Worm (Caenorhabditis elegans): ENCODE data around the gene T25F10.4.

Gene T25F10.4

DNA sequence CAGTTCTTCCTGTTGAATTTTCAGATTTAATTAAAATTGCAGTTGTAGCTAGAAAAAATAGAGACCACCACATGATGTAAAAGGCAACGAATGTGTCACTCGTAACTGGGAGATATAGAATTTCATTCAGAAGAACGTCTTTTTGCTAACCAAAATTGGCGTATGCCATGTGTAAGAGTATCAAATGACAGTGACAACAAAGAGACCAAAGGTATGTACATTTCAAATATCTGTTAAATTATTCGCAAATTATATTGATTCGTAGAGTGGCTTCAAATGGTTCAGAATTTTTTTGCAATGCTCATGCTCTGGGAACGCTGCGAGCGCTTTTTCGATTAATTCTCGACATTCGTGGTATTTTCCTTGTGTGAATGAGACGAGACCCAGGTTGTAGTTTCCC, at the start of gene T25F10.4:
TSS of gene T25F10.4 (minus strand) at position 101 of the 400 bp plus-strand sequence.
- TF ChIP-seq flt-1 (GFP tag; IDR thresholded peaks at IDR 0.05), result no peak
- no peak for TF ChIP-seq ceh-36 (tag; optimal IDR thresholded peaks at IDR 0.05)
- no peak for TF ChIP-seq ceh-13 (GFP tag; optimal IDR thresholded peaks at IDR 0.05)
- TF ChIP-seq tbx-11 (GFP tag; IDR thresholded peaks at IDR 0.05), result no peak
- TF ChIP-seq ets-7 (tag; optimal IDR thresholded peaks at IDR 0.05), result no peak

DNA sequence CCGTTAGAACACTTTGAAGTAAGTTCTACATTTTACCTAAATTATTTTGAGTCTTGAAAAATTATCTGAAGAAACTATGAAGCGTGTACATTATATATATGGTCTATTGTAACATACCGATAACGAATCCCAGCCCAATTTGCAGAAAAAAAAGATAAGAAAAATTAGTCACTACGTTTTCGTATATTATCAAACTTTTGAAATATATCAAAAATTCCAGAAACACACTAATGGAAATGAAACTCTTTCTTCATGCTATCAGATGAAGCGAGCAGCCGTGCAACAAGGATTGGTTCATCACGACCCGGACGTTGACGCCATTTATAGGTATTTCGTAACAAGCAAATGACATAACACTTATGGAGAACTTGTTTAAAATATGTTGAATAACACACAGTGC, 49.6 kb upstream of the T25F10.4 start:
- TF ChIP-seq hmg-4 (GFP tag; optimal IDR thresholded peaks at IDR 0.05), result no peak
- no peak for TF ChIP-seq tbx-11 (GFP tag; IDR thresholded peaks at IDR 0.05)
- no peak for TF ChIP-seq ets-7 (tag; optimal IDR thresholded peaks at IDR 0.05)
- no peak for TF ChIP-seq B0310.2 (tag; optimal IDR thresholded peaks at IDR 0.05)
- no peak for TF ChIP-seq hnd-1 (tag; optimal IDR thresholded peaks at IDR 0.05)
- TF ChIP-seq ceh-13 (GFP tag; optimal IDR thresholded peaks at IDR 0.05), result no peak

DNA sequence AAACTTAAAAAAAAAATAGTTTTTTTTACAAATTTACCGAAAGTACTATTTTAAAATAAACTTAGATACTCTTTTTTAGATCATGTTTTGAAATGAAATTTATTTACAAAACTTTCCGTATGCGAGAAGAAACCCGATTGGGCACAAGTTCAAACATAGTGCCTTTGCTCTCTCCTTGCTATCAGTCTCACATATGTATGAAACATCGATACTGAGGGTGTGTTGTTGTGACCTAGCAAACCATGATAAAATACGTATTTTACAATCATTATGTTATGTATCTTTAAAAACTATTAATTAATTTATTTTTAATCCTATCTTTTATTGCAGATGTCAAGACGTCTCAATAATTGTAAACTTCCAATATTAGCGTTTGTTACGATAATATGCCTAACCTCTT, 47.8 kb upstream of the T25F10.4 start:
- no peak for TF ChIP-seq hnd-1 (tag; optimal IDR thresholded peaks at IDR 0.05)
- TF ChIP-seq hmbx-1 (tag; optimal IDR thresholded peaks at IDR 0.05), result no peak
- TF ChIP-seq ama-1 (optimal IDR thresholded peaks at IDR 0.05), result no peak
- no peak for TF ChIP-seq ets-7 (tag; optimal IDR thresholded peaks at IDR 0.05)
- no peak for TF ChIP-seq flt-1 (GFP tag; IDR thresholded peaks at IDR 0.05)
- TF ChIP-seq tbx-11 (GFP tag; IDR thresholded peaks at IDR 0.05), result no peak
- no peak for TF ChIP-seq sea-1 (GFP tag; conservative IDR thresholded peaks at IDR 0.05)
- no peak for TF ChIP-seq F13C5.2 (tag; optimal IDR thresholded peaks at IDR 0.05)
- no peak for TF ChIP-seq scrt-1 (GFP tag; IDR thresholded peaks at IDR 0.05)
- TF ChIP-seq tra-4 (tag; optimal IDR thresholded peaks at IDR 0.05), result no peak
- TF ChIP-seq ceh-36 (tag; optimal IDR thresholded peaks at IDR 0.05), result no peak
- no peak for TF ChIP-seq B0310.2 (tag; optimal IDR thresholded peaks at IDR 0.05)
- TF ChIP-seq ceh-13 (GFP tag; optimal IDR thresholded peaks at IDR 0.05), result no peak
- no peak for TF ChIP-seq pes-1 (GFP tag; IDR thresholded peaks at IDR 0.05)
- no peak for TF ChIP-seq aly-1 (tag; optimal IDR thresholded peaks at IDR 0.05)
- TF ChIP-seq hmg-4 (GFP tag; optimal IDR thresholded peaks at IDR 0.05), result no peak
- no peak for TF ChIP-seq tbx-37 (GFP tag; conservative IDR thresholded peaks at IDR 0.05)

DNA sequence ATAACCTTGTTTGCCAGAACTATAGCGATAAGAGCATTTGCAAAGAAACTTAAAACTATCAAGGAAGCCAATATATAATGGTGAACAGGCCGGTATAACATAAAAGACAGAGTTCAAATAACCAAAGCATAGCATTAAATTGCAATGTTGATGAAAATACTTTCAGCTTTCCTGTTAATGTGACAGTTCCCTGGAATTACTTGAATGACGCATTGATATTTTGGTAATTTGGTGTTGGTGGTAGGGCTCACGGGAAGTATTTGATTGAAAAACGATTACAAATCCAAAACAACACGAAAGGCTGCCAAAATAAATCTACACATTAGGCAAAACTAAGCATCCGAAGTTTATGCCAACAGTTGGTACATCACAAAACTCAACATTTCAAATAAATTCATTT, 46.7 kb upstream of the T25F10.4 start, which contains the start of gene dmsr-16:
TSS of gene dmsr-16 (minus strand) at position 101 of the 400 bp plus-strand sequence.
- TF ChIP-seq tbx-11 (GFP tag; IDR thresholded peaks at IDR 0.05) (no peak), ceh-36 (tag; optimal IDR thresholded peaks at IDR 0.05) (no peak), ets-7 (tag; optimal IDR thresholded peaks at IDR 0.05) (no peak)

DNA sequence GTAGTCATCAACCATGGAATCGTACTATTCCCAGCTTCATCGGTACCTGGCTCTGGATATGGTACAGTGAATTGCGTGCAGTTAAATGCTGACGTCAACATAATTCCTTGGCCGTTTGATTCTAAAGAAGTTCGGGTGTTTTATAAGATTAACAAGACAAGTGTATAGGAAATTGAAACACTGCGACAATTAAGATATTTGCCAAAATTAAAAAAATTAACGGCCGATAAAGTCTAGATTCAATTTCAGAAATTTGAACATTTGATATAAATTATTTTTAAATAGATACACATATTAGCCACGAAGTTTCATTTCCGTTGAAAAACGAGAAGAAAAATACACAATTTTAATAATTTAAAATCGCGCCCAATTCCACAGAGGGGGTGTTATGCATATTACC, 44.1 kb upstream of the T25F10.4 start, which contains the start of gene dmsr-12:
TSS of gene dmsr-12 (minus strand) at position 101 of the 400 bp plus-strand sequence.
- TF ChIP-seq tbx-37 (GFP tag; conservative IDR thresholded peaks at IDR 0.05), result no peak
- TF ChIP-seq aly-1 (tag; optimal IDR thresholded peaks at IDR 0.05), result no peak
- no peak for TF ChIP-seq scrt-1 (GFP tag; IDR thresholded peaks at IDR 0.05)
- no peak for TF ChIP-seq hmg-4 (GFP tag; optimal IDR thresholded peaks at IDR 0.05)
- TF ChIP-seq ama-1 (optimal IDR thresholded peaks at IDR 0.05), result no peak
- TF ChIP-seq tbx-11 (GFP tag; IDR thresholded peaks at IDR 0.05), result no peak
- no peak for TF ChIP-seq pes-1 (GFP tag; IDR thresholded peaks at IDR 0.05)
- TF ChIP-seq ets-7 (tag; optimal IDR thresholded peaks at IDR 0.05), result no peak
- TF ChIP-seq hmbx-1 (tag; optimal IDR thresholded peaks at IDR 0.05), result no peak
- TF ChIP-seq flt-1 (GFP tag; IDR thresholded peaks at IDR 0.05), result no peak
- TF ChIP-seq sea-1 (GFP tag; conservative IDR thresholded peaks at IDR 0.05), result no peak
- TF ChIP-seq B0310.2 (tag; optimal IDR thresholded peaks at IDR 0.05), result no peak
- TF ChIP-seq ceh-13 (GFP tag; optimal IDR thresholded peaks at IDR 0.05), result no peak
- TF ChIP-seq F13C5.2 (tag; optimal IDR thresholded peaks at IDR 0.05), result no peak
- no peak for TF ChIP-seq ceh-36 (tag; optimal IDR thresholded peaks at IDR 0.05)
- TF ChIP-seq hnd-1 (tag; optimal IDR thresholded peaks at IDR 0.05), result no peak

DNA sequence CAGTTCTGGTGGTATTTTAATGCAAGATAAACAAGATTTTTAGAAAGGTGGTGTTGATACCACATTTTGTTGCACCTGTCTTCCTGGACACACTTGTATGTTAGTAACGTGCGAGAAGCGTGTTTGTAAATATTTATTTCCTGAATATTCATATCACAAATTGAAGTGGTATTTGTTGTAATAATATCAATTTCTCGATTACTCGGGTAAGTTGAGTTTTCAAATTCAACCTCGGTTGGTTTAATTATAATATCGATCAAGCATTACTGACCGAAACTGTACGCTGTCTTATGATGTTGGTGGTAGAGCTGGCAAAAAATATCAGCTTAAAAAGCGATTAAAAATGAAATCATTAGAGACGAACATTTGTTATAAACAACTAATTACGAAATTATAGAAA, 41.7 kb upstream of the T25F10.4 start, which contains the start of gene dmsr-11:
TSS of gene dmsr-11 (minus strand) at position 101 of the 400 bp plus-strand sequence.
- TF ChIP-seq tbx-11 (GFP tag; IDR thresholded peaks at IDR 0.05), result no peak
- no peak for TF ChIP-seq flt-1 (GFP tag; IDR thresholded peaks at IDR 0.05)
- no peak for TF ChIP-seq tra-4 (tag; optimal IDR thresholded peaks at IDR 0.05)

DNA sequence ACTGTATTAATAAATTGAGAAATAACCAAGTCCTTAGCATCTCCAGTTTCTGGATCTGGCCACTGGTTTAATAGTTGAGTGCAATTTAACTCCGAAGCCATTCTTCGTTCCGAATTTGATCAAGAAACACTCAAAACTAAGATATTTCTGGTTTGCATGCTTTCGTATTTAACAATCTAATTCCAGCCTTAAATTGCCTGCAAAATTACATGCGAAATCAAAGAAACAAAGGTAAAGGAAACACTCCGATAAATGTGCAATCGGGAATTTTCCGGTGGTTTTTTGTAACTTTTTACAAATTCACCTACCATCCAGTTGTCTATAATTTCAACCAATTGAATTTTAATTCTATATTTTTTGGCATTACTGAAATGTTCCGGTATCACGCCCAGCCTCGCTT, 39.6 kb upstream of the T25F10.4 start, which contains the start of gene dmsr-10:
TSS of gene dmsr-10 (minus strand) at position 101 of the 400 bp plus-strand sequence.
- TF ChIP-seq ceh-13 (GFP tag; optimal IDR thresholded peaks at IDR 0.05) (no peak), ama-1 (optimal IDR thresholded peaks at IDR 0.05) (no peak), hmbx-1 (tag; optimal IDR thresholded peaks at IDR 0.05) (no peak), pes-1 (GFP tag; IDR thresholded peaks at IDR 0.05) (no peak), ets-7 (tag; optimal IDR thresholded peaks at IDR 0.05) (no peak), F13C5.2 (tag; optimal IDR thresholded peaks at IDR 0.05) (no peak), hmg-4 (GFP tag; optimal IDR thresholded peaks at IDR 0.05) (no peak)

DNA sequence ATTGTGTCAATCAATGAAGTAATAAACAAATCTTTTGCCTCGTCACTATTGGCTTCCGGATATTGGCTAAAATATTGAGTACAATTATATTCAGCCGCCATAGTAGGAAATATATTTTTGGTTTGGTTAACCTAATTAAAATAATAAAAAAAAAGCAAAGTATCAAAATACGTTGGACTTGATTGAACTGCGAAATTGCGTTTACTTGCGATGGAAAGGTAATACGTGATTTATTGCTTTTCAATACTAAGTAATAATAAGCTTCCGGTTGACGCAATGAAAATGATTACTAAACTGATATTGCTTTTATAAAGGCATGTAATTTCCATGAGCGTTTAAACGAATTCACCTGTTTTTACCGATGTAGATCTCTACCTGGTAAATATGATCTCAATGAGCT, 37.3 kb upstream of the T25F10.4 start, which contains the start of gene dmsr-9:
TSS of gene dmsr-9 (minus strand) at position 101 of the 400 bp plus-strand sequence.
- no peak for TF ChIP-seq hmg-4 (GFP tag; optimal IDR thresholded peaks at IDR 0.05)
- no peak for TF ChIP-seq sea-1 (GFP tag; conservative IDR thresholded peaks at IDR 0.05)
- no peak for TF ChIP-seq tbx-11 (GFP tag; IDR thresholded peaks at IDR 0.05)
- TF ChIP-seq B0310.2 (tag; optimal IDR thresholded peaks at IDR 0.05), result no peak
- no peak for TF ChIP-seq aly-1 (tag; optimal IDR thresholded peaks at IDR 0.05)
- TF ChIP-seq pes-1 (GFP tag; IDR thresholded peaks at IDR 0.05), result no peak
- no peak for TF ChIP-seq ama-1 (optimal IDR thresholded peaks at IDR 0.05)
- no peak for TF ChIP-seq scrt-1 (GFP tag; IDR thresholded peaks at IDR 0.05)
- TF ChIP-seq flt-1 (GFP tag; IDR thresholded peaks at IDR 0.05), result no peak
- TF ChIP-seq tra-4 (tag; optimal IDR thresholded peaks at IDR 0.05), result no peak
- no peak for TF ChIP-seq ceh-13 (GFP tag; optimal IDR thresholded peaks at IDR 0.05)
- no peak for TF ChIP-seq F13C5.2 (tag; optimal IDR thresholded peaks at IDR 0.05)
- no peak for TF ChIP-seq ceh-36 (tag; optimal IDR thresholded peaks at IDR 0.05)
- TF ChIP-seq ets-7 (tag; optimal IDR thresholded peaks at IDR 0.05), result no peak
- no peak for TF ChIP-seq tbx-37 (GFP tag; conservative IDR thresholded peaks at IDR 0.05)
- TF ChIP-seq hmbx-1 (tag; optimal IDR thresholded peaks at IDR 0.05), result no peak
- no peak for TF ChIP-seq hnd-1 (tag; optimal IDR thresholded peaks at IDR 0.05)

Data from whole organism, early embryonic.